Worm (Caenorhabditis elegans): ENCODE data around the gene T11F9.14.
A peak's percentile ranks its signal among the peaks of the same experiment; 100 is the strongest.
"Not testable (repeated sequence)": the region's sequence is repeated elsewhere in the genome, so short reads cannot be mapped to it uniquely, and the experiment has no call there.

T11F9.14 gene

DNA sequence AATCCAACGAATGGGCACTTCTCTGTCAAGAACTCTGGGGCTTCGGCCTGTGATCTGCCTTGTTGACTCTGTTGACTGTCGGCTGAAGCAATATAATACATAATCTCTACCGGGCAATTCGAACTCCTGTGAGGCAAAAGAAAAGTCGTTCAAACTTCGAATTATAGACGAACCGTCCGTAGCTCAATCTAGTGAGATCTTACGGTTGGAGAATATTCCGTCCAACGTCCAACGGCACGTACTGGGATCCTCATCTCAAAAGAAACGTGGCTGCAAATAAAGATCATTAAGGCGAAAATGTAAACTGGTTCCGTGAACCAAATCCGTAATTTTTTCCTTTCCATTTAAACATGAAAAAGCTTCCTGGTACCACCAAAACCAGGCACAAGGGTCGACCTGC lies at the start of gene T11F9.14:
TSS of gene T11F9.14 (minus strand) at position 101 of the 400 bp plus-strand sequence.
- not testable (repeated sequence) for TF ChIP-seq skn-1, C34F6.9, alr-1 (tag; optimal IDR thresholded peaks at IDR 0.05)

DNA sequence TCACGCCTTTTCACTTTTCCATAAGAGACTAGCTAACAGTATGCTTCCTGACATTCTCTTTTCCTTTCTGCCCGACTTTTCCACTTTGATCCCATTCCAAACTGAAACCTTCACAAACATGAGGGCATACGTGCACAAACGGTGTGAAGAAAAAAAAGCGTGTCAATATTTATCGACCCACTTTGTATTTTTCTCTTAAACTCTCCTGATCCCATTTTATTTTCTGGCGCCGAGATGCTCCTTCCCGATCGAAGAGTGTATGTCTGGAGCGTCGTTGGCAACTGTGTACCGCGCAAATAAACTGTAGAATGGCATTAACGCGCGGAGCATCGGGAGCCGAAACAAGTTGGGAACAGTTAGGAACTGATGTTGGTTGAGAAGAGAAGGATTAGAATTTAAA lies 48.9 kb upstream of the T11F9.14 start:
- no peak for TF ChIP-seq ztf-4 (tag; optimal IDR thresholded peaks at IDR 0.05)
- peak; percentile 41 for TF ChIP-seq nhr-129 (tag; optimal IDR thresholded peaks at IDR 0.05)
- TF ChIP-seq nhr-23 (tag; optimal IDR thresholded peaks at IDR 0.05), result no peak
- no peak for TF ChIP-seq snpc-4 (tag; optimal IDR thresholded peaks at IDR 0.05)
- no peak for TF ChIP-seq dmd-4 (tag; optimal IDR thresholded peaks at IDR 0.05)
- TF ChIP-seq sma-9 (GFP tag; optimal IDR thresholded peaks at IDR 0.05), result peak; percentile 44
- no peak for TF ChIP-seq sma-9 (tag; optimal IDR thresholded peaks at IDR 0.05)
- TF ChIP-seq mab-5 (tag; optimal IDR thresholded peaks at IDR 0.05), result no peak
- peak; percentile 82 for TF ChIP-seq F13H6.1 (tag; optimal IDR thresholded peaks at IDR 0.05)
- TF ChIP-seq lin-13 (GFP tag; optimal IDR thresholded peaks at IDR 0.05), result no peak

DNA sequence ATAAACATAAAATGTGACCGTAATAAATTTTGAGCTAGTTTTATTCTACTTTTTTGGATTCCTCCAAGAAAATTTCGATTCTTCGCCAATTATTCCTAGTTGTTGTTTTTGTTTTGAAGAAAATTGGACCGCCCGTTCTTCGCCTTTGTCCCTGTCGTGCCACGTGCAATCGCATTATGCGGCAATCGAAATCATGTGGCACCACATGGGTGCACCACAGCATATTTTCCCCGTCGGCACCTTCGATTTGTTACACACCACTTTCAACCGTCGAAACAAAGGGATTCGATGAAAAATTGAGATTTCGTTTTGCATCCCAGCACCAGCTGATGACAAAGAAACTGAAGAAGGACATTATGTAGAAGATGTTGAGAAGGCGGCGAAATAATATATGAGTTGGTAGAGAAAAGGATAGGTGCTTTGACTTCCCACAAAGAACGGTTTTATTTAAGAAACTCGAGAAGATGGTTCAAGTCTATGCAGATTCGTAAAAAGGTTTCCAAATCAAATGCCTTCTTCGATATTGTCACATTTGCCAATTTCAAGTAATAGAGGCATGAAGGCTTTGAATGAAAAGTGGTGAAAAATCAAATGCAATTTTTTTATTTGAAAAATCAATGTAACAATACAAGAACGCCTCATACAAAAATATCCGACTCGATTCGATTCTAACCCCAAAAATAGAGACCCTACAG lies 48.1 kb upstream of the T11F9.14 start:
- peak; percentile 30 for TF ChIP-seq nhr-25 (tag; optimal IDR thresholded peaks at IDR 0.05)
- TF ChIP-seq gmeb-1 (tag; optimal IDR thresholded peaks at IDR 0.05), result no peak
- peak; percentile 13 for TF ChIP-seq nhr-129 (tag; optimal IDR thresholded peaks at IDR 0.05)

DNA sequence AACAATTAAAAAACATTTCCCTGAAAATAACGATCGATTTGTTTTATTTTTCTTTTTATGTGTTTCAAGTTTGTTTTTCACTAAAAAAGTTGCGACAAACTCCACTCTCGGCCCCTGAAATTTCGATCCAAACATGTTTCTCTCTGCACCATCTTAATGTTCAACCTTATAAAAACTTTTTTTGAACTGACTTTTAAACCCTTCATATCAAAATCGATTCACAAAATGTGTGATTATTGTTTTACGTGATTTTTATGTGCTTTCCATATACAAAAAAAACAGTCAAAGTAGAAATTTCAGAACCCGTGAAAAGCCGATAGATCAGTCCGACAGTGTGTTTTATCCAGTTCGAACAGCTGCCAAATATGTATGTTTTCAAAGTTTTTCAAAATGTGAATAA lies 46.9 kb upstream of the T11F9.14 start, which contains the start of gene ccch-1:
TSS of gene ccch-1 (plus strand) at position 301 of the 400 bp plus-strand sequence.
- TF ChIP-seq nhr-6 (tag; optimal IDR thresholded peaks at IDR 0.05), result no peak
- TF ChIP-seq ama-1 (optimal IDR thresholded peaks at IDR 0.05), result no peak
- no peak for TF ChIP-seq lin-11 (tag; optimal IDR thresholded peaks at IDR 0.05)
- TF ChIP-seq zag-1 (tag; optimal IDR thresholded peaks at IDR 0.05), result no peak
- no peak for TF ChIP-seq nhr-129 (tag; optimal IDR thresholded peaks at IDR 0.05)
- TF ChIP-seq F13H6.1 (tag; optimal IDR thresholded peaks at IDR 0.05), result no peak
- TF ChIP-seq nhr-11 (tag; optimal IDR thresholded peaks at IDR 0.05), result no peak
- TF ChIP-seq alr-1 (tag; optimal IDR thresholded peaks at IDR 0.05), result no peak
- TF ChIP-seq C34F6.9 (tag; optimal IDR thresholded peaks at IDR 0.05), result no peak
- no peak for TF ChIP-seq unc-62 (GFP tag; optimal IDR thresholded peaks at IDR 0.05)
- TF ChIP-seq nhr-77 (tag; optimal IDR thresholded peaks at IDR 0.05), result no peak
- no peak for TF ChIP-seq ztf-1 (GFP tag; conservative IDR thresholded peaks at IDR 0.05)
- no peak for TF ChIP-seq nhr-237 (tag; optimal IDR thresholded peaks at IDR 0.05)
- no peak for TF ChIP-seq Y55F3AM.14 (GFP tag; optimal IDR thresholded peaks at IDR 0.05)
- TF ChIP-seq egl-27 (tag; optimal IDR thresholded peaks at IDR 0.05), result no peak
- TF ChIP-seq ceh-16 (tag; optimal IDR thresholded peaks at IDR 0.05), result no peak

DNA sequence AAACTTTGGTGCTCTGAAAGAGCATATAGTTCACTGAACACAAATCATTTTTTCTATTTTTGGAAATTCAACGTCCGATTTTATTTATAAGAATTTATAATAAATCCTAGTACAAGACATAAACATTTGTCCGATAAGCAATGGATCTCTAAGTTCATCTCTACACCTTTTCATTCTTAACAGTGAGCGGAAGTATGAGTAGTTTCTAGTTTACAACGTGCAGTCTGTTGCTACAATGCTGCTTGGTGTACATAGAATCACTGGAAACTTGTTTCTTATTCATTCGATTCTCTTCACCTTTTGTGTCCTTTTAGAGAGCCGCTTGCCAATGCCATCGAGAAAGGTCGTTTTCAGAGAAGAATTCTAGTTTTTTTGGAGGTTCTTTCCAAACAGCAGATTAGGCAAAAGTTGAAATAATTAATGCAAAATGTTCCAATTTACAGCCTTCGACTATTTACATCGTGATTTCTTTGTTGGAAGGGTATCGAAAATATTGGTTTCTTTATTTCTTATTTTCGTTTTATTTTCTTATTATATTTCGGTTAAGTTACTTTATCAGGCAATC lies 46.4 kb upstream of the T11F9.14 start:
- peak; percentile 53 for TF ChIP-seq nhr-25 (tag; optimal IDR thresholded peaks at IDR 0.05)
- TF ChIP-seq Y55F3AM.14 (GFP tag; optimal IDR thresholded peaks at IDR 0.05), result no peak

DNA sequence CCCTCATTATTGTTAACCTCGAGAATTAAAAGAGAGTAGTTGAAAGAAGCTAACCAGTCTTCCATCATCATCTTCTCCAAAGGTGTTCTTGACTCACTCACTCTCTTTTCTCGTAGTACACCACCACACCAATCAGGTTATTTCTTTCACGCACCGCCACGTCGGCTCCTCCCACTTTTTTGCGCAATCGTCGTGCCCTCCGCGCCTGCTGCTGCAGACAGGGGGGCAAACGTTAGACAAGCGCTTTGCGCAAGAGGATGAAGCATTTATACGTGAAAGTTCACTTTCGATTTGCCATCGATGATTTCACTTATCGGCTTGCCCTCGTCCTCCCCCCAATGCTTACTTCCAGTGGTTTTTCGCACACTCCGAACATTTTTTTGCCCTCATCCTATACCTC lies 44.7 kb upstream of the T11F9.14 start:
- TF ChIP-seq crh-2 (tag; optimal IDR thresholded peaks at IDR 0.05) (no peak), nhr-11 (tag; optimal IDR thresholded peaks at IDR 0.05) (no peak), Y55F3AM.14 (GFP tag; optimal IDR thresholded peaks at IDR 0.05) (no peak), fos-1 (tag; optimal IDR thresholded peaks at IDR 0.05) (no peak), unc-62 (GFP tag; optimal IDR thresholded peaks at IDR 0.05) (no peak), nhr-25 (tag; optimal IDR thresholded peaks at IDR 0.05) (peak; percentile 61), F13H6.1 (tag; optimal IDR thresholded peaks at IDR 0.05) (peak; percentile 59), ztf-4 (tag; optimal IDR thresholded peaks at IDR 0.05) (no peak), blmp-1 (tag; optimal IDR thresholded peaks at IDR 0.05; ENCODE audit: insufficient read depth) (peak; percentile 59), mbf-1 (tag; optimal IDR thresholded peaks at IDR 0.05) (no peak)
